Worm (Caenorhabditis elegans) whole organism, late embryonic: ENCODE results near the gene ZK354.8.

Experiments
- ama-1 ChIP-seq: fragments of 150-350 bp; optimal IDR thresholded peaks from 2 replicates; lab custom pipeline; 2014
- ceh-2 ChIP-seq: sonication (generic microtip); optimal IDR thresholded peaks from 2 replicates; lab custom pipeline; 2016; ENCODE audit warnings: missing genotype, missing genetic modification characterization, missing compliant biosample characterization
- ceh-9 ChIP-seq: sonication (generic microtip); optimal IDR thresholded peaks from 2 replicates; lab custom pipeline; 2016; ENCODE audit warnings: mild to moderate bottlenecking, missing genetic modification characterization, inconsistent platforms, missing compliant biosample characterization
- elt-2 ChIP-seq: sonication (generic microtip); optimal IDR thresholded peaks from 2 replicates; lab custom pipeline; 2016; ENCODE audit warnings: missing genetic modification reagents, missing genetic modification characterization, missing compliant biosample characterization
- fkh-10 ChIP-seq: fragments of 150-350 bp; optimal IDR thresholded peaks from 2 replicates; lab custom pipeline; 2014; ENCODE audit warnings: missing biosample characterization, missing genetic modification reagents, missing genetic modification characterization
- hlh-6 ChIP-seq: sonication (generic microtip); optimal IDR thresholded peaks from 2 replicates; lab custom pipeline; 2016; ENCODE audit warnings: missing genotype, missing genetic modification characterization, missing compliant biosample characterization
- hlh-8 ChIP-seq: sonication (generic microtip); optimal IDR thresholded peaks from 2 replicates; lab custom pipeline; 2016; ENCODE audit warnings: missing genotype, missing genetic modification characterization, missing compliant biosample characterization
- nhr-11 ChIP-seq: fragments of 150-350 bp; optimal IDR thresholded peaks from 2 replicates; lab custom pipeline; 2014; ENCODE audit warnings: missing biosample characterization, missing genetic modification characterization
- npax-4 ChIP-seq: sonication (generic microtip); optimal IDR thresholded peaks from 2 replicates; lab custom pipeline; 2016; ENCODE audit warnings: missing genetic modification characterization, missing compliant biosample characterization
- odd-2 ChIP-seq: sonication (generic microtip); optimal IDR thresholded peaks from 2 replicates; lab custom pipeline; 2017; ENCODE audit warnings: antibody characterized with exemption, mild to moderate bottlenecking, missing genetic modification characterization, missing compliant biosample characterization
- sdc-2 ChIP-seq: sonication (generic microtip); optimal IDR thresholded peaks from 2 replicates; lab custom pipeline; 2016; ENCODE audit warnings: missing genotype, missing genetic modification characterization, missing compliant biosample characterization
- tbx-7 ChIP-seq: sonication (generic microtip); optimal IDR thresholded peaks from 2 replicates; lab custom pipeline; 2016; ENCODE audit warnings: missing genotype, missing genetic modification characterization, missing compliant biosample characterization

DNA sequence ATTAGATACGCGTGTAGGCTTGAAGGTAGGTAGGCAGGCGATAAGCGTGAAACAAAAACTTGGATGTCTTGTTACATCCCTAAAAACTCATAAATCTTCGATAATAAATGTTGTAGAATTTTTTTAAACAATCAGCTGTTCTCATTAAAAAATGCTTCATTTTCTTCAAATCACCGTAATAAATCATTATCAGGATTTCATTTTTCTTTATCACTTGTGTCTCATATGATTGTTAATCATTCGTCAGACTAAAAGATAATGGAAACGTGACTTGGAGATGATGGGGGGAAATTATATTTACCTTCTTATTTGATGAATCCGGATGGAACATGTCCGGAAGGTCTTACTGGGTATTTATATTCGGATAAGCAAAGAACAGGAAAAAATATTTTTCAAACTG lies 27.5 kb upstream of the ZK354.8 start:
- TF ChIP-seq ceh-9 (no peak), sdc-2 (no peak), hlh-6 (tag; lab: Kevin White, UChicago) (no peak), tbx-7 (tag; lab: Kevin White, UChicago) (no peak), fkh-10 (GFP tag; lab: Kevin White, UChicago) (no peak), elt-2 (peak; percentile 4), odd-2 (no peak), hlh-8 (tag; lab: Kevin White, UChicago) (no peak), ceh-2 (tag; lab: Kevin White, UChicago) (no peak), ama-1 (no peak), npax-4 (no peak), nhr-11 (tag; lab: Kevin White, UChicago) (no peak)
